Worm (Caenorhabditis elegans) whole organism, L2 larva: ENCODE results near the gene lsm-5.
"Not testable (repeated sequence)": the region's sequence is repeated elsewhere in the genome, so short reads cannot be mapped to it uniquely, and the experiment has no call there.

Experiments
- C34F6.9 ChIP-seq: fragments of 150-350 bp; optimal IDR thresholded peaks from 2 replicates; lab custom pipeline; 2014; ENCODE audit warnings: missing biosample characterization, missing genetic modification characterization
- F13H6.1 ChIP-seq: sonication (generic microtip); optimal IDR thresholded peaks from 2 replicates; lab custom pipeline; 2016; ENCODE audit warnings: missing genetic modification characterization, missing compliant biosample characterization
- R02D3.7 ChIP-seq: fragments of 150-350 bp; optimal IDR thresholded peaks from 2 replicates; lab custom pipeline; 2014; ENCODE audit warnings: missing biosample characterization, missing genetic modification characterization
- aly-2 ChIP-seq: fragments of 150-350 bp; optimal IDR thresholded peaks from 2 replicates; lab custom pipeline; 2014; ENCODE audit warnings: missing biosample characterization, missing genetic modification characterization
- blmp-1 ChIP-seq: sonication (generic microtip); optimal IDR thresholded peaks from 2 replicates; lab custom pipeline; 2017; ENCODE audit warnings: missing genetic modification characterization, mild to moderate bottlenecking, missing compliant biosample characterization, antibody characterized with exemption, moderate library complexity; ENCODE audit not compliant: insufficient read depth
- ceh-82 ChIP-seq: fragments of 150-350 bp; optimal IDR thresholded peaks from 2 replicates; lab custom pipeline; 2014; ENCODE audit warnings: missing biosample characterization, missing genetic modification characterization
- crh-2 ChIP-seq: sonication (generic microtip); optimal IDR thresholded peaks from 2 replicates; lab custom pipeline; 2017; ENCODE audit warnings: missing biosample characterization, missing genetic modification characterization
- dmd-4 ChIP-seq: sonication (generic microtip); optimal IDR thresholded peaks from 2 replicates; lab custom pipeline; 2017; ENCODE audit warnings: missing biosample characterization, missing genetic modification characterization
- elt-1 ChIP-seq: fragments of 150-350 bp; optimal IDR thresholded peaks from 2 replicates; lab custom pipeline; 2014; ENCODE audit warnings: missing biosample characterization, missing genetic modification characterization
- elt-3 ChIP-seq: sonication (generic microtip); optimal IDR thresholded peaks from 2 replicates; lab custom pipeline; 2017; ENCODE audit warnings: missing biosample characterization, missing genetic modification characterization
- gmeb-1 ChIP-seq: fragments of 150-350 bp; optimal IDR thresholded peaks from 2 replicates; lab custom pipeline; 2014; ENCODE audit warnings: missing biosample characterization, missing genetic modification characterization
- lin-13 ChIP-seq: fragments of 150-350 bp; optimal IDR thresholded peaks from 2 replicates; lab custom pipeline; 2014; ENCODE audit warnings: missing biosample characterization, missing genetic modification reagents, missing genetic modification characterization
- lin-39 ChIP-seq: fragments of 150-350 bp; optimal IDR thresholded peaks from 2 replicates; lab custom pipeline; 2014; ENCODE audit warnings: missing biosample characterization, missing genetic modification reagents, missing genetic modification characterization
- lsy-2 ChIP-seq, 2 experiments: fragments of 150-350 bp in 1 of 2; sonication (generic microtip) in 1 of 2; optimal IDR thresholded peaks; 2 replicates each; lab custom pipeline; 2014 to 2017; ENCODE audit warnings: missing biosample characterization in 2 of 2, missing genetic modification characterization in 2 of 2
- mab-5 ChIP-seq: fragments of 150-350 bp; optimal IDR thresholded peaks from 2 replicates; lab custom pipeline; 2014; ENCODE audit warnings: missing biosample characterization, missing genetic modification characterization
- mbf-1 ChIP-seq: sonication (generic microtip); optimal IDR thresholded peaks from 2 replicates; lab custom pipeline; 2017; ENCODE audit warnings: missing biosample characterization, missing genetic modification characterization
- mdl-1 ChIP-seq, 2 experiments: fragments of 150-350 bp in 1 of 2; sonication (generic microtip) in 1 of 2; optimal IDR thresholded peaks; 2 replicates each; lab custom pipeline; 2017; ENCODE audit warnings: missing biosample characterization in 2 of 2, missing genetic modification characterization in 2 of 2
- nhr-12 ChIP-seq: fragments of 150-350 bp; optimal IDR thresholded peaks from 2 replicates; lab custom pipeline; 2014; ENCODE audit warnings: missing biosample characterization, missing genetic modification characterization
- nhr-129 ChIP-seq: fragments of 150-350 bp; optimal IDR thresholded peaks from 2 replicates; lab custom pipeline; 2014; ENCODE audit warnings: missing biosample characterization, missing genetic modification characterization
- nhr-21 ChIP-seq: fragments of 150-350 bp; optimal IDR thresholded peaks from 2 replicates; lab custom pipeline; 2014; ENCODE audit warnings: missing biosample characterization, missing genetic modification characterization
- nhr-23 ChIP-seq: fragments of 150-350 bp; optimal IDR thresholded peaks from 2 replicates; lab custom pipeline; 2014; ENCODE audit warnings: missing biosample characterization, missing genetic modification reagents, missing genetic modification characterization
- nhr-237 ChIP-seq: fragments of 150-350 bp; optimal IDR thresholded peaks from 2 replicates; lab custom pipeline; 2014; ENCODE audit warnings: missing biosample characterization, missing genetic modification characterization
- nhr-25 ChIP-seq: fragments of 150-350 bp; sonication (generic microtip); optimal IDR thresholded peaks from 3 replicates; lab custom pipeline; 2014; ENCODE audit warnings: missing biosample characterization, missing genetic modification characterization
- nhr-77 ChIP-seq: fragments of 150-350 bp; optimal IDR thresholded peaks from 2 replicates; lab custom pipeline; 2014; ENCODE audit warnings: missing biosample characterization, missing genetic modification characterization
- sem-4 ChIP-seq: fragments of 150-350 bp; optimal IDR thresholded peaks from 2 replicates; lab custom pipeline; 2014; ENCODE audit warnings: missing biosample characterization, missing genetic modification reagents, missing genetic modification characterization
- sma-3 ChIP-seq: sonication (generic microtip); optimal IDR thresholded peaks from 2 replicates; lab custom pipeline; 2016; ENCODE audit warnings: missing genetic modification reagents, missing genetic modification characterization, missing compliant biosample characterization
- sma-9 ChIP-seq, 2 experiments: fragments of 150-350 bp in 1 of 2; sonication (generic microtip) in 1 of 2; optimal IDR thresholded peaks; 2 replicates each; lab custom pipeline; 2014 to 2016; ENCODE audit warnings: missing genetic modification characterization in 2 of 2, mild to moderate bottlenecking in 1 of 2, missing biosample characterization in 1 of 2, missing compliant biosample characterization in 1 of 2, missing genetic modification reagents in 1 of 2, moderate library complexity in 1 of 2
- snpc-4 ChIP-seq: fragments of 150-350 bp; optimal IDR thresholded peaks from 2 replicates; lab custom pipeline; 2014; ENCODE audit warnings: missing biosample characterization, missing genetic modification characterization
- unc-55 ChIP-seq: fragments of 150-350 bp; sonication (generic microtip); optimal IDR thresholded peaks from 3 replicates; lab custom pipeline; 2014; ENCODE audit warnings: missing biosample characterization, missing genetic modification reagents, missing genetic modification characterization
- unc-62 ChIP-seq: fragments of 150-350 bp; optimal IDR thresholded peaks from 2 replicates; lab custom pipeline; 2014; ENCODE audit warnings: missing biosample characterization, missing genetic modification reagents, missing genetic modification characterization
- zag-1 ChIP-seq: fragments of 150-350 bp; optimal IDR thresholded peaks from 2 replicates; lab custom pipeline; 2014; ENCODE audit warnings: missing biosample characterization, missing genetic modification characterization
- ztf-1 ChIP-seq: fragments of 200-800 bp; sonication (Bioruptor generic); conservative IDR thresholded peaks from 2 replicates; pipeline ENCODE4 v1.3.6; 2022; ENCODE audit warnings: missing genetic modification characterization, missing compliant biosample characterization
- ztf-11 ChIP-seq: sonication (generic microtip); optimal IDR thresholded peaks from 2 replicates; lab custom pipeline; 2017; ENCODE audit warnings: missing biosample characterization, missing genetic modification characterization

The lsm-5 gene

ce11 chrV:15577395-15577896, 7.3 kb downstream of the lsm-5 start, which contains the start of gene atx-3:
Gene atx-3 (minus strand): TSS chrV:15577445.
- no peak for TF ChIP-seq elt-1
- peak; percentile 34 for TF ChIP-seq nhr-25 (tag; lab: Kevin White, UChicago)
- no peak for TF ChIP-seq unc-62

ce11 chrV:15578386-15578785, 8.2 kb downstream of the lsm-5 start, which contains the start of gene F28F8.9:
Gene F28F8.9 (minus strand): TSS chrV:15578673.
- TF ChIP-seq snpc-4 (tag; lab: Kevin White, UChicago), result peak; percentile 36
- no peak for TF ChIP-seq zag-1 (tag; lab: Kevin White, UChicago)
- TF ChIP-seq nhr-21 (tag; lab: Kevin White, UChicago), result no peak
- TF ChIP-seq ztf-1 (GFP tag; lab: Robert Waterston, UW), result no peak
- peak; percentile 35 for TF ChIP-seq lin-13 (GFP tag; lab: Kevin White, UChicago)
- no peak for TF ChIP-seq lin-39 (tag; lab: Kevin White, UChicago)
- TF ChIP-seq sma-3, result peak; percentile 4
- peak; percentile 87 for TF ChIP-seq R02D3.7 (tag; lab: Kevin White, UChicago)
- TF ChIP-seq sem-4, result no peak
- no peak for TF ChIP-seq elt-3
- peak; percentile 32 for TF ChIP-seq crh-2 (tag; lab: Kevin White, UChicago)
- peak; percentile 55 for TF ChIP-seq C34F6.9 (tag; lab: Kevin White, UChicago)
- peak in 1 of 2 experiments; percentile 74 for TF ChIP-seq lsy-2 (tag; optimal IDR thresholded peaks at IDR 0.05; lab: Kevin White, UChicago)
- TF ChIP-seq nhr-129 (tag; lab: Kevin White, UChicago), result peak; percentile 66
- peak; percentile 90 for TF ChIP-seq gmeb-1 (tag; lab: Kevin White, UChicago)
- peak; percentile 39 for TF ChIP-seq sma-9 (GFP tag; optimal IDR thresholded peaks at IDR 0.05; lab: Kevin White, UChicago)
- TF ChIP-seq sma-9 (tag; optimal IDR thresholded peaks at IDR 0.05; lab: Kevin White, UChicago), result no peak
- TF ChIP-seq unc-55 (GFP tag; lab: Kevin White, UChicago), result peak; percentile 62

ce11 chrV:15590183-15590667, 20.0 kb downstream of the lsm-5 start, which contains the start of gene F28F8.7:
Gene F28F8.7 (minus strand): TSS chrV:15590617.
- TF ChIP-seq unc-55 (GFP tag; lab: Kevin White, UChicago) (peak; percentile 65), F13H6.1 (peak; percentile 25), lsy-2 (tag; optimal IDR thresholded peaks at IDR 0.05; lab: Kevin White, UChicago) (peak; percentile 65 to 95), crh-2 (tag; lab: Kevin White, UChicago) (peak; percentile 24), lin-13 (GFP tag; lab: Kevin White, UChicago) (peak; percentile 9), sma-3 (peak; percentile 49), nhr-129 (tag; lab: Kevin White, UChicago) (peak; percentile 7)

ce11 chrV:15594573-15594972, 24.4 kb downstream of the lsm-5 start, which contains the start of gene fbxa-139:
Gene fbxa-139 (minus strand): TSS chrV:15594673.
- TF ChIP-seq unc-62, result no peak
- TF ChIP-seq mdl-1 (tag; optimal IDR thresholded peaks at IDR 0.05; lab: Kevin White, UChicago), result no peak

ce11 chrV:15599762-15600161, 29.6 kb downstream of the lsm-5 start, which contains the start of gene B0391.14:
Gene B0391.14 (minus strand): TSS chrV:15599862.
- not testable (repeated sequence) for TF ChIP-seq zag-1, blmp-1, dmd-4 (tag; lab: Kevin White, UChicago)

- TF ChIP-seq nhr-77 (tag; lab: Kevin White, UChicago) (no peak), nhr-12 (tag; lab: Kevin White, UChicago) (no peak), R02D3.7 (tag; lab: Kevin White, UChicago) (no peak), gmeb-1 (tag; lab: Kevin White, UChicago) (no peak), F13H6.1 (no peak), nhr-21 (tag; lab: Kevin White, UChicago) (no peak), aly-2 (tag; lab: Kevin White, UChicago) (no peak), blmp-1 (tag; lab: Kevin White, UChicago) (no peak), mab-5 (tag; lab: Kevin White, UChicago) (no peak), nhr-237 (no peak), snpc-4 (tag; lab: Kevin White, UChicago) (no peak), lin-39 (tag; lab: Kevin White, UChicago) (no peak), ceh-82 (tag; lab: Kevin White, UChicago) (no peak), dmd-4 (tag; lab: Kevin White, UChicago) (no peak), mbf-1 (no peak), elt-3 (no peak), nhr-23 (tag; lab: Kevin White, UChicago) (no peak), unc-62 (no peak), ztf-11 (tag; lab: Kevin White, UChicago) (no peak)
Measured at ce11 chrV:15602253-15602652, 32.1 kb downstream of the lsm-5 start, which contains the start of gene fbxa-152. Gene fbxa-152 (minus strand): TSS chrV:15602353.
